Worm (Caenorhabditis elegans) whole organism, late embryonic: Measurements from ENCODE around the gene hsp-43.

Experiments
- ceh-19 ChIP-seq: fragments of 200-800 bp; sonication (Bioruptor generic); optimal IDR thresholded peaks from 2 replicates; lab custom pipeline; 2018; ENCODE audit warnings: mild to moderate bottlenecking, missing genetic modification characterization, missing compliant biosample characterization
- ceh-2 ChIP-seq: sonication (generic microtip); optimal IDR thresholded peaks from 2 replicates; lab custom pipeline; 2016; ENCODE audit warnings: missing genotype, missing genetic modification characterization, missing compliant biosample characterization
- ceh-30 ChIP-seq: fragments of 150-350 bp; optimal IDR thresholded peaks from 2 replicates; lab custom pipeline; 2014; ENCODE audit warnings: missing biosample characterization, missing genetic modification characterization
- ceh-34 ChIP-seq: sonication (generic microtip); optimal IDR thresholded peaks from 2 replicates; lab custom pipeline; 2016; ENCODE audit warnings: mild to moderate bottlenecking, missing genetic modification characterization, missing compliant biosample characterization
- ceh-48 ChIP-seq: sonication (generic microtip); optimal IDR thresholded peaks from 2 replicates; lab custom pipeline; 2016; ENCODE audit warnings: missing genetic modification characterization, inconsistent platforms, missing compliant biosample characterization
- elt-2 ChIP-seq: sonication (generic microtip); optimal IDR thresholded peaks from 2 replicates; lab custom pipeline; 2016; ENCODE audit warnings: missing genetic modification reagents, missing genetic modification characterization, missing compliant biosample characterization
- hlh-30 ChIP-seq: sonication (generic microtip); optimal IDR thresholded peaks from 2 replicates; lab custom pipeline; 2017; ENCODE audit warnings: antibody characterized with exemption, missing genetic modification characterization, missing compliant biosample characterization; ENCODE audit not compliant: insufficient read depth
- nhr-11 ChIP-seq: fragments of 150-350 bp; optimal IDR thresholded peaks from 2 replicates; lab custom pipeline; 2014; ENCODE audit warnings: missing biosample characterization, missing genetic modification characterization
- pha-2 ChIP-seq: sonication (generic microtip); optimal IDR thresholded peaks from 2 replicates; lab custom pipeline; 2017; ENCODE audit warnings: mild to moderate bottlenecking, missing genetic modification characterization, missing compliant biosample characterization
- pqm-1 ChIP-seq: sonication (generic microtip); optimal IDR thresholded peaks from 2 replicates; lab custom pipeline; 2016; ENCODE audit warnings: missing genetic modification characterization, missing compliant biosample characterization
- sdc-2 ChIP-seq: sonication (generic microtip); optimal IDR thresholded peaks from 2 replicates; lab custom pipeline; 2016; ENCODE audit warnings: missing genotype, missing genetic modification characterization, missing compliant biosample characterization

DNA sequence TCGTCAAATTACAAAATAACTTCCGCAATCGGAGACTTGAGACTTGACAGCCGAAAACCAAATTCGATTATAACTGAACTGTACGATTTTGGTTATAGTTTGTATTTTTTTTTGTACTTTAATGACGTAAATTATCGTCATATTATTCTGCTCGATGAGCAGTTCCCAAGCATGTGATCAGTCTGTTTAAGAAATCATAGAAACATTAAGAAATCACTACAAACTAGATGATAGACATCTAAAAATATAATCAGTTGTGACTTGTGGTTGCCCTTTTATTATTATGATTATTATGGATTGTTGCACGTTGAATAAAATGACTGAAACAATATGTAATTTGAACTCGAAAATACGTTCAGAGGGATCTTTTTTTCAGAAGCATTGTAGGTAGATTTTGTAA is 38.9 kb upstream of the hsp-43 start:
- no peak for TF ChIP-seq ceh-30 (tag; lab: Kevin White, UChicago)
- no peak for TF ChIP-seq nhr-11 (tag; lab: Kevin White, UChicago)
- TF ChIP-seq ceh-19: no peak
- TF ChIP-seq pha-2: no peak
- TF ChIP-seq ceh-48 (tag; lab: Kevin White, UChicago): no peak
- TF ChIP-seq elt-2 (tag; lab: Kevin White, UChicago): no peak
- no peak for TF ChIP-seq ceh-2 (tag; lab: Kevin White, UChicago)
- TF ChIP-seq ceh-34: no peak
- TF ChIP-seq sdc-2 (tag; lab: Kevin White, UChicago): no peak
- no peak for TF ChIP-seq pqm-1 (tag; lab: Kevin White, UChicago)
- TF ChIP-seq hlh-30 (tag; lab: Kevin White, UChicago): no peak
